Fruit fly (Drosophila melanogaster) whole organism, wandering third instar larva: ENCODE results near the gene CG43138.

Source experiments
- Abd-B ChIP-seq: fragments of >200 bp; optimal IDR thresholded peaks from 2 replicates; lab custom pipeline; 2017; ENCODE audit warnings: missing biosample characterization, missing genetic modification characterization
- GATAd ChIP-seq: sonication (Bioruptor generic); optimal IDR thresholded peaks from 2 replicates; lab custom pipeline; 2016; ENCODE audit warnings: missing biosample characterization, missing genetic modification characterization
- Hr78 ChIP-seq: fragments of >200 bp; optimal IDR thresholded peaks from 2 replicates; lab custom pipeline; 2017; ENCODE audit warnings: missing biosample characterization, missing genetic modification characterization
- OdsH ChIP-seq: fragments of 200-800 bp; sonication (Bioruptor generic); optimal IDR thresholded peaks from 2 replicates; lab custom pipeline; 2016; ENCODE audit warnings: missing biosample characterization, mild to moderate bottlenecking, missing genetic modification characterization
- h ChIP-seq: fragments of 200-800 bp; sonication (Bioruptor generic); optimal IDR thresholded peaks from 3 replicates; lab custom pipeline; 2016; ENCODE audit warnings: missing biosample characterization, mild to moderate bottlenecking, missing genetic modification characterization
- psq ChIP-seq: fragments of 200-800 bp; sonication (Bioruptor generic); optimal IDR thresholded peaks from 3 replicates; lab custom pipeline; 2017; ENCODE audit warnings: missing biosample characterization, mild to moderate bottlenecking, missing genetic modification characterization, moderate library complexity
- sage ChIP-seq: fragments of 200-800 bp; sonication (Bioruptor generic); optimal IDR thresholded peaks from 2 replicates; lab custom pipeline; 2016; ENCODE audit warnings: missing biosample characterization, mild to moderate bottlenecking, missing genetic modification characterization
- sv ChIP-seq: fragments of 200-800 bp; sonication (Bioruptor generic); optimal IDR thresholded peaks from 3 replicates; lab custom pipeline; 2016; ENCODE audit warnings: missing biosample characterization, missing genetic modification characterization
- tai ChIP-seq: sonication (Bioruptor generic); optimal IDR thresholded peaks from 2 replicates; lab custom pipeline; 2016; ENCODE audit warnings: missing biosample characterization, missing genetic modification characterization
- woc ChIP-seq: sonication (Bioruptor generic); optimal IDR thresholded peaks from 2 replicates; lab custom pipeline; 2016; ENCODE audit warnings: missing biosample characterization, mild to moderate bottlenecking, missing genetic modification characterization

DNA sequence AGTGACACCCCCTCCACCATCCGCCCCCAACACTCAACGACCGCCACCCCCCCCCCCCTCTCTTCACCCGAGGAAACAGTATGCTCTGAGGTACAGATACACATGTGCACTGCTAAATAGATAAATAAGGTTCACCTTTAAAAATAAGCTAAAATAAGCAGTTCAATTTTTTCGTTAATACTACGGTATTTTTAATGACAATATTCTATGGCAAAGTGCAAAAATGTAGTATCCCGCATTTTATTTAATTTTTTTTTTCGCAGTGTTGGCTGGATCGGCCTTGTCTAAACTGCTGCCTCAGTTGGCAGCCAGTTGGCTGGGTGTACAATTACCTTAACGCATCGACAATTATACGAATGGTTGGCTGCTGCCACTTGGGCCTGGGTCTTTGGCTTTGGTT lies 11.0 kb downstream of the CG43138 start:
- no peak for TF ChIP-seq GATAd (GFP tag; lab: Kevin White, UChicago)
- no peak for TF ChIP-seq woc (GFP tag; lab: Kevin White, UChicago)
- no peak for TF ChIP-seq OdsH
- TF ChIP-seq Abd-B (GFP tag; lab: Kevin White, UChicago) = no peak
- no peak for TF ChIP-seq psq (GFP tag; lab: Kevin White, UChicago)
- TF ChIP-seq tai = no peak
- TF ChIP-seq sv (GFP tag; lab: Kevin White, UChicago) = no peak
- TF ChIP-seq h (GFP tag; lab: Kevin White, UChicago) = no peak
- no peak for TF ChIP-seq sage (GFP tag; lab: Kevin White, UChicago)
- no peak for TF ChIP-seq Hr78 (GFP tag; lab: Kevin White, UChicago)
